Fruit fly (Drosophila melanogaster): Measurements from ENCODE around the gene frtz.

- no peak for TF ChIP-seq CG8478 (optimal IDR thresholded peaks at IDR 0.05)
- no peak for TF ChIP-seq CTCF (optimal IDR thresholded peaks at IDR 0.05)
Observed at dm6 chr2L:1732189-1732588, 16.5 kb upstream of the frtz start, which contains the start of the genes CG17652 and CG17646.

Data from S2 (cell line).